Fruit fly (Drosophila melanogaster) whole organism, embryonic: ENCODE results near the gene CG43089.

ENCODE experiments used
- CG11456 ChIP-seq: fragments of 200-800 bp; sonication (Bioruptor generic); IDR thresholded peaks from 3 replicates; pipeline ENCODE4 v1.3.6; 2022; ENCODE audit warnings: missing biosample characterization, missing genetic modification characterization
- CG11695 ChIP-seq: fragments of 200-800 bp; sonication (Bioruptor generic); IDR thresholded peaks from 3 replicates; pipeline ENCODE4 v1.3.6; 2022; ENCODE audit warnings: missing biosample characterization, missing genetic modification characterization
- Sin3A ChIP-seq: fragments of >200 bp; optimal IDR thresholded peaks from 2 replicates; lab custom pipeline; 2018
- btn ChIP-seq: fragments of 200-800 bp; sonication (Bioruptor generic); optimal IDR thresholded peaks from 2 replicates; lab custom pipeline; 2016; ENCODE audit warnings: missing biosample characterization, missing genetic modification characterization
- lab ChIP-seq: fragments of 200-800 bp; sonication (Bioruptor generic); optimal IDR thresholded peaks from 3 replicates; lab custom pipeline; 2017; ENCODE audit warnings: missing biosample characterization, missing genetic modification characterization, mild to moderate bottlenecking, moderate library complexity, missing genetic modification reagents
- tll ChIP-seq, 2 experiments: fragments of 200-800 bp in 1 of 2; fragments of >200 bp in 1 of 2; sonication (Bioruptor generic) in 1 of 2; optimal IDR thresholded peaks; 2 replicates each; lab custom pipeline; 2017 to 2019; ENCODE audit warnings: missing biosample characterization in 2 of 2, missing genetic modification characterization in 2 of 2, mild to moderate bottlenecking in 1 of 2, moderate library complexity in 1 of 2
- unpg ChIP-seq: fragments of 200-800 bp; sonication (Bioruptor generic); optimal IDR thresholded peaks from 3 replicates; lab custom pipeline; 2018; ENCODE audit warnings: missing biosample characterization, mild to moderate bottlenecking, missing genetic modification characterization, moderate library complexity

DNA sequence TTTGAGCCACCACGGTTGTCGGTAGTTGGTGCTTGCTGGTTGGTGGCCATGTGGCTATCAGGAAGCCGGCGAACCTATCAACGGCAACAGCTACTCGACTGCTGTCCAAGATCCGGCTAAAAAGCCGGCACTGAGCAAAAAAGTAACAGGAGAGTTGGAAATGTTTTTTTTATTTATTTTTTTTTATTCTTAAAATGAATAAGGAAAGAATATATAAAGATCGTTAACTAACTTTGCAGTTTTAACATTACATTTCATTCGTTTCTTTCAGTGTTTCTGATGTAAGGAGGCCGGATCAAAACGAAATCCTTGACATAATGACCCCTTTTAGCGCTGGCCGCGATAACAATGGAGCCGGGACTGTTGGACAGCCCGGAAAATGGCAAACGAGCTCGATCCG is 29.8 kb upstream of the CG43089 start:
- TF ChIP-seq Sin3A (lab: Kevin White, UChicago) (no peak), tll (GFP tag; optimal IDR thresholded peaks at IDR 0.05; lab: Kevin White, UChicago) (no peak), unpg (GFP tag; lab: Kevin White, UChicago) (no peak), CG11695 (GFP tag; lab: Robert Waterston, UW) (no peak), CG11456 (GFP tag; lab: Robert Waterston, UW) (no peak), lab (no peak), btn (GFP tag; lab: Kevin White, UChicago) (no peak)
